Fruit fly (Drosophila melanogaster) whole organism: ENCODE measurements around the gene CG12998.

Experiments
- CG8478 ChIP-seq: fragments of >200 bp; optimal IDR thresholded peaks from 2 replicates; lab custom pipeline; 2018; ENCODE audit warnings: inconsistent platforms
- Dll ChIP-seq: fragments of >200 bp; optimal IDR thresholded peaks from 2 replicates; lab custom pipeline; 2017

- TF ChIP-seq CG8478 (lab: Kevin White, UChicago) (no peak), Dll (lab: Kevin White, UChicago) (no peak)
Measured at dm6 chrX:17172777-17173315, 45.6 kb upstream of the CG12998 start.
